Fruit fly (Drosophila melanogaster) whole organism, embryonic: ENCODE results near the gene Gr64a.

Experiments
- ATbp ChIP-seq: fragments of 200-800 bp; sonication (Bioruptor generic); optimal IDR thresholded peaks from 2 replicates; lab custom pipeline; 2017; ENCODE audit warnings: missing biosample characterization, mild to moderate bottlenecking, missing genetic modification characterization, missing genetic modification reagents
- Bdp1 ChIP-seq: fragments of 200-800 bp; sonication (Bioruptor generic); optimal IDR thresholded peaks from 3 replicates; lab custom pipeline; 2016; ENCODE audit warnings: missing biosample characterization, missing genetic modification characterization
- CG10431 ChIP-seq: fragments of 200-800 bp; sonication (Bioruptor generic); optimal IDR thresholded peaks from 3 replicates; lab custom pipeline; 2018; ENCODE audit warnings: missing biosample characterization, mild to moderate bottlenecking, missing genetic modification characterization
- CG11504 ChIP-seq: fragments of 200-800 bp; sonication (Bioruptor generic); optimal IDR thresholded peaks from 3 replicates; lab custom pipeline; 2019; ENCODE audit warnings: missing biosample characterization, mild to moderate bottlenecking, missing genetic modification characterization, moderate library complexity
- CG11695 ChIP-seq: fragments of 200-800 bp; sonication (Bioruptor generic); IDR thresholded peaks from 3 replicates; pipeline ENCODE4 v1.3.6; 2022; ENCODE audit warnings: missing biosample characterization, missing genetic modification characterization
- CG15479 ChIP-seq: fragments of 200-800 bp; sonication (Bioruptor generic); optimal IDR thresholded peaks from 3 replicates; lab custom pipeline; 2019; ENCODE audit warnings: missing biosample characterization, mild to moderate bottlenecking, missing genetic modification characterization, moderate library complexity
- CG15601 ChIP-seq: fragments of 200-800 bp; sonication (Bioruptor generic); optimal IDR thresholded peaks from 3 replicates; lab custom pipeline; 2019; ENCODE audit warnings: missing biosample characterization, mild to moderate bottlenecking, missing genetic modification characterization, moderate library complexity
- CG16813 ChIP-seq: fragments of 200-800 bp; sonication (Bioruptor generic); IDR thresholded peaks from 3 replicates; pipeline ENCODE4 v1.3.6; 2022; ENCODE audit warnings: missing biosample characterization, missing genetic modification characterization; ENCODE audit not compliant: partially characterized antibody
- CG17612 ChIP-seq: fragments of 200-800 bp; sonication (Bioruptor generic); IDR thresholded peaks from 2 replicates; pipeline ENCODE4 v1.3.6; 2022; ENCODE audit warnings: missing biosample characterization, missing genetic modification characterization
- CG1832 ChIP-seq: fragments of 200-800 bp; sonication (Bioruptor generic); optimal IDR thresholded peaks from 2 replicates; lab custom pipeline; 2017; ENCODE audit warnings: missing biosample characterization, mild to moderate bottlenecking, missing genetic modification characterization, inconsistent platforms
- CG31365 ChIP-seq: fragments of 200-800 bp; sonication (Bioruptor generic); optimal IDR thresholded peaks from 2 replicates; lab custom pipeline; 2018; ENCODE audit warnings: missing biosample characterization, mild to moderate bottlenecking, missing genetic modification characterization
- CG31441 ChIP-seq: fragments of 200-800 bp; sonication (Bioruptor generic); IDR thresholded peaks from 2 replicates; pipeline ENCODE4 v1.3.6; 2022; ENCODE audit warnings: missing biosample characterization, missing genetic modification characterization
- CG33213 ChIP-seq: fragments of 200-800 bp; sonication (Bioruptor generic); optimal IDR thresholded peaks from 3 replicates; lab custom pipeline; 2016; ENCODE audit warnings: missing biosample characterization, missing genetic modification characterization
- CG3407 ChIP-seq: fragments of 200-800 bp; sonication (Bioruptor generic); optimal IDR thresholded peaks from 2 replicates; lab custom pipeline; 2018; ENCODE audit warnings: missing biosample characterization, mild to moderate bottlenecking, missing genetic modification characterization
- CG6272 ChIP-seq: fragments of 200-800 bp; sonication (Bioruptor generic); IDR thresholded peaks from 2 replicates; pipeline ENCODE4 v1.3.6; 2022; ENCODE audit warnings: missing biosample characterization, missing genetic modification characterization
- CG6689 ChIP-seq: fragments of 200-800 bp; sonication (Bioruptor generic); IDR thresholded peaks from 2 replicates; pipeline ENCODE4 v1.3.6; 2022; ENCODE audit warnings: missing biosample characterization, missing genetic modification characterization
- CG7786 ChIP-seq: fragments of 200-800 bp; sonication (Bioruptor generic); optimal IDR thresholded peaks from 2 replicates; lab custom pipeline; 2016; ENCODE audit warnings: missing biosample characterization, missing genetic modification characterization
- CG8089 ChIP-seq: fragments of 200-800 bp; sonication (Bioruptor generic); optimal IDR thresholded peaks from 3 replicates; lab custom pipeline; 2016; ENCODE audit warnings: missing biosample characterization, missing genetic modification characterization
- CG8944 ChIP-seq: fragments of 200-800 bp; sonication (Bioruptor generic); optimal IDR thresholded peaks from 3 replicates; lab custom pipeline; 2016; ENCODE audit warnings: missing biosample characterization, missing genetic modification characterization
- CG9797 ChIP-seq: fragments of 200-800 bp; sonication (Bioruptor generic); optimal IDR thresholded peaks from 3 replicates; lab custom pipeline; 2018; ENCODE audit warnings: missing biosample characterization, mild to moderate bottlenecking, missing genetic modification characterization
- Chrac-16 ChIP-seq: fragments of 200-800 bp; sonication (Bioruptor generic); optimal IDR thresholded peaks from 3 replicates; lab custom pipeline; 2016; ENCODE audit warnings: missing biosample characterization, missing genetic modification characterization
- Drgx ChIP-seq: fragments of 200-800 bp; sonication (Bioruptor generic); IDR thresholded peaks from 2 replicates; pipeline ENCODE4 v1.3.6; 2022; ENCODE audit warnings: missing biosample characterization, missing genetic modification characterization
- Eip74EF ChIP-seq, 2 experiments: fragments of 200-800 bp in 1 of 2; fragments of >200 bp in 1 of 2; sonication (Bioruptor generic) in 1 of 2; optimal IDR thresholded peaks; 2 replicates each; lab custom pipeline; 2017 to 2019; ENCODE audit warnings: missing biosample characterization in 2 of 2, missing genetic modification characterization in 2 of 2, mild to moderate bottlenecking in 1 of 2, moderate library complexity in 1 of 2
- Ets65A ChIP-seq: fragments of 200-800 bp; sonication (Bioruptor generic); peaks from one replicate; lab custom pipeline; 2016; ENCODE audit warnings: missing biosample characterization, missing genetic modification characterization
- H15 ChIP-seq: fragments of 200-800 bp; sonication (Bioruptor generic); IDR thresholded peaks from 3 replicates; pipeline ENCODE4 v1.3.6; 2022; ENCODE audit warnings: missing biosample characterization, missing genetic modification characterization
- HHEX ChIP-seq: fragments of 200-800 bp; sonication (Bioruptor generic); optimal IDR thresholded peaks from 3 replicates; lab custom pipeline; 2017; ENCODE audit warnings: missing biosample characterization, mild to moderate bottlenecking, missing genetic modification characterization, missing genetic modification reagents
- Hey ChIP-seq: fragments of 200-800 bp; sonication (Bioruptor generic); optimal IDR thresholded peaks from 3 replicates; lab custom pipeline; 2018; ENCODE audit warnings: missing biosample characterization, mild to moderate bottlenecking, missing genetic modification characterization
- Mad ChIP-seq: fragments of 200-800 bp; sonication (Bioruptor generic); optimal IDR thresholded peaks from 2 replicates; lab custom pipeline; 2016; ENCODE audit warnings: missing biosample characterization, missing genetic modification characterization
- Oaz ChIP-seq: fragments of 200-800 bp; sonication (Bioruptor generic); IDR thresholded peaks from 2 replicates; pipeline ENCODE4 v1.3.6; 2022; ENCODE audit warnings: missing biosample characterization, missing genetic modification characterization
- abd-A ChIP-seq: fragments of 200-800 bp; sonication (Bioruptor generic); optimal IDR thresholded peaks from 3 replicates; lab custom pipeline; 2019; ENCODE audit warnings: missing biosample characterization, mild to moderate bottlenecking, missing genetic modification characterization, moderate library complexity
- ara ChIP-seq: fragments of 200-800 bp; sonication (Bioruptor generic); IDR thresholded peaks from 2 replicates; pipeline ENCODE4 v1.3.6; 2022; ENCODE audit warnings: missing biosample characterization, missing genetic modification characterization
- bsh ChIP-seq, 2 experiments: fragments of 200-800 bp; sonication (Bioruptor generic); optimal IDR thresholded peaks; 2 replicates each; lab custom pipeline; 2017 to 2018; ENCODE audit warnings: mild to moderate bottlenecking in 2 of 2, missing biosample characterization in 2 of 2, missing genetic modification characterization in 2 of 2, moderate library complexity in 1 of 2
- chif ChIP-seq, 2 experiments: fragments of 200-800 bp; sonication (Bioruptor generic); optimal IDR thresholded peaks; 3 replicates each; lab custom pipeline; 2016; ENCODE audit warnings: missing biosample characterization in 2 of 2, missing genetic modification characterization in 2 of 2
- ci ChIP-seq: fragments of 200-800 bp; sonication (Bioruptor generic); IDR thresholded peaks from 3 replicates; pipeline ENCODE4 v1.3.6; 2022; ENCODE audit warnings: missing biosample characterization, missing genetic modification characterization
- esg ChIP-seq: fragments of 200-800 bp; sonication (Bioruptor generic); conservative IDR thresholded peaks from 2 replicates; pipeline ENCODE4 v1.3.6; 2022; ENCODE audit warnings: missing biosample characterization, missing genetic modification characterization
- fd102C ChIP-seq: fragments of 200-800 bp; sonication (Bioruptor generic); optimal IDR thresholded peaks from 2 replicates; lab custom pipeline; 2018; ENCODE audit warnings: missing biosample characterization, mild to moderate bottlenecking, missing genetic modification characterization, moderate library complexity
- fd64A ChIP-seq: fragments of 200-800 bp; sonication (Bioruptor generic); optimal IDR thresholded peaks from 3 replicates; lab custom pipeline; 2018; ENCODE audit warnings: missing biosample characterization, mild to moderate bottlenecking, missing genetic modification characterization
- fru ChIP-seq: fragments of >200 bp; optimal IDR thresholded peaks from 2 replicates; lab custom pipeline; 2017
- fu2 ChIP-seq: fragments of 200-800 bp; sonication (Bioruptor generic); optimal IDR thresholded peaks from 2 replicates; lab custom pipeline; 2016; ENCODE audit warnings: missing biosample characterization, missing genetic modification characterization
- gem ChIP-seq: fragments of 200-800 bp; sonication (Bioruptor generic); optimal IDR thresholded peaks from 2 replicates; lab custom pipeline; 2019; ENCODE audit warnings: missing biosample characterization, mild to moderate bottlenecking, missing genetic modification characterization, moderate library complexity
- gt ChIP-seq: fragments of 200-800 bp; sonication (Bioruptor generic); IDR thresholded peaks from 2 replicates; pipeline ENCODE4 v1.3.6; 2022; ENCODE audit warnings: missing biosample characterization, missing genetic modification characterization
- hkb ChIP-seq, 2 experiments: fragments of 200-800 bp in 1 of 2; fragments of >200 bp in 1 of 2; sonication (Bioruptor generic) in 1 of 2; IDR thresholded peaks in 1 of 2; optimal IDR thresholded peaks in 1 of 2; 2 replicates each; pipeline versions ENCODE4 v1.3.6 to Lab custom; 2017 to 2022; ENCODE audit warnings: missing biosample characterization in 1 of 2, missing genetic modification characterization in 1 of 2
- nmo ChIP-seq: fragments of 200-800 bp; sonication (Bioruptor generic); optimal IDR thresholded peaks from 2 replicates; lab custom pipeline; 2018; ENCODE audit warnings: missing biosample characterization, mild to moderate bottlenecking, missing genetic modification characterization, moderate library complexity
- otp ChIP-seq: fragments of 200-800 bp; sonication (Bioruptor generic); IDR thresholded peaks from 3 replicates; pipeline ENCODE4, ENCODE4 v1.3.6; 2022; ENCODE audit warnings: missing biosample characterization, missing genetic modification characterization
- pho ChIP-seq: fragments of 200-800 bp; sonication (Bioruptor generic); optimal IDR thresholded peaks from 2 replicates; lab custom pipeline; 2016; ENCODE audit warnings: missing biosample characterization, missing genetic modification characterization
- pzg ChIP-seq: fragments of 200-800 bp; sonication (Bioruptor generic); optimal IDR thresholded peaks from 3 replicates; lab custom pipeline; 2018; ENCODE audit warnings: missing biosample characterization, mild to moderate bottlenecking, missing genetic modification characterization, moderate library complexity
- sens ChIP-seq: fragments of 200-800 bp; sonication (Bioruptor generic); peaks from one replicate; lab custom pipeline; 2016; ENCODE audit warnings: missing biosample characterization, missing genetic modification characterization
- slbo ChIP-seq: fragments of 200-800 bp; sonication (Bioruptor generic); IDR thresholded peaks from 2 replicates; pipeline ENCODE4 v1.3.6; 2022; ENCODE audit warnings: missing biosample characterization, missing genetic modification characterization
- tin ChIP-seq: fragments of 200-800 bp; sonication (Bioruptor generic); optimal IDR thresholded peaks from 3 replicates; lab custom pipeline; 2016; ENCODE audit warnings: missing biosample characterization, missing genetic modification characterization
- ttk ChIP-seq: fragments of 200-800 bp; sonication (Bioruptor generic); IDR thresholded peaks from 2 replicates; pipeline ENCODE4 v2.1.2; 2022; ENCODE audit warnings: missing biosample characterization, missing genetic modification characterization
- zfh1 ChIP-seq: fragments of 200-800 bp; sonication (Bioruptor generic); IDR thresholded peaks from 3 replicates; pipeline ENCODE4 v1.3.6; 2022; ENCODE audit warnings: missing biosample characterization, missing genetic modification characterization

The Gr64a gene

DNA sequence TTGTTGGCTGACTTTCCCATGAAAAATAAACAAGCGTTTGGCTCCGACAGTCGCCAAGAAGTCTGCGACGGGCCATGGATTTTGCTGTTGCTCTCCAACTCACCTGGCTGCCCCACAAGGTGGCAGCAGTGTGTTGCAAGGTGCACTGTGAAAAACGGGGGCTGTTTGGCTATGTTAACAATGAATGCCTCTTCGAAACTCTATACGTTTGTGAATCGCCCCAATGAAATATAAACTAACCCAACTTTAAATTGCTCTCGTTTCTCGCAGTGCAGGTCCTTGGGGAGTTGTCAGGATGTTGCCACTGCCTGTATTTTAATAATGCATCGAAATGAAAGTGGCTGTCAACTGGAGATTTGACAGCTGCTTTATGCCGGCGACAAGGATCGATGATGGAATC is 12.2 kb upstream of the Gr64a start (continued):
- TF ChIP-seq ttk (GFP tag; lab: Robert Waterston, UW): 0 out of 2 replicates have a peak, but pooled peaks have one; percentile 7
- peak; percentile 8 for TF ChIP-seq Chrac-16 (GFP tag; lab: Kevin White, UChicago)
- peak; percentile 34 for TF ChIP-seq Drgx
- no peak for TF ChIP-seq CG33213 (GFP tag; lab: Kevin White, UChicago)
- peak; percentile 81 for TF ChIP-seq sens
- no peak for TF ChIP-seq CG31365
- no peak for TF ChIP-seq Mad
- TF ChIP-seq zfh1 (GFP tag; lab: Robert Waterston, UW): peak; percentile 46; the same call in 1 of the 3 replicates
- TF ChIP-seq HHEX (GFP tag; lab: Kevin White, UChicago): no peak
- no peak for TF ChIP-seq CG16813 (GFP tag; lab: Robert Waterston, UW)
- TF ChIP-seq nmo (GFP tag; lab: Kevin White, UChicago): peak; percentile 14
- peak; percentile 23; the same call in 1 of the 2 replicates for TF ChIP-seq ara
- TF ChIP-seq Ets65A (GFP tag; lab: Kevin White, UChicago): peak; percentile 93
- peak in 1 of 2 experiments; percentile 10 for TF ChIP-seq chif (GFP tag; optimal IDR thresholded peaks at IDR 0.05; lab: Kevin White, UChicago)
- 0 out of 2 replicates have a peak, but pooled peaks have one; percentile 16 for TF ChIP-seq CG31441 (GFP tag; lab: Robert Waterston, UW)
- TF ChIP-seq CG9797 (GFP tag; lab: Kevin White, UChicago): no peak
- no peak for TF ChIP-seq CG17612
- TF ChIP-seq gt (GFP tag; lab: Robert Waterston, UW): no peak
- no peak for TF ChIP-seq fd102C (GFP tag; lab: Kevin White, UChicago)
- no peak for TF ChIP-seq pzg (GFP tag; lab: Kevin White, UChicago)
- TF ChIP-seq hkb (optimal IDR thresholded peaks at IDR 0.05; lab: Kevin White, UChicago): no peak
- TF ChIP-seq hkb (GFP tag; IDR thresholded peaks at IDR 0.05; lab: Robert Waterston, UW): no peak
- TF ChIP-seq bsh (GFP tag; optimal IDR thresholded peaks at IDR 0.05; lab: Kevin White, UChicago): peak in 1 of 2 experiments; percentile 39
- TF ChIP-seq CG11504 (tag; lab: Kevin White, UChicago): peak; percentile 12
- 0 out of 3 replicates have a peak, but pooled peaks have one; percentile 18 for TF ChIP-seq ci (GFP tag; lab: Robert Waterston, UW)
- TF ChIP-seq otp (GFP tag; lab: Robert Waterston, UW): 0 out of 3 replicates have a peak, but pooled peaks have one; percentile 32
- TF ChIP-seq Hey: no peak
- no peak for TF ChIP-seq pho (GFP tag; lab: Kevin White, UChicago)
- no peak for TF ChIP-seq CG8089 (GFP tag; lab: Kevin White, UChicago)
- peak; percentile 16; the same call in 1 of the 2 replicates for TF ChIP-seq slbo

DNA sequence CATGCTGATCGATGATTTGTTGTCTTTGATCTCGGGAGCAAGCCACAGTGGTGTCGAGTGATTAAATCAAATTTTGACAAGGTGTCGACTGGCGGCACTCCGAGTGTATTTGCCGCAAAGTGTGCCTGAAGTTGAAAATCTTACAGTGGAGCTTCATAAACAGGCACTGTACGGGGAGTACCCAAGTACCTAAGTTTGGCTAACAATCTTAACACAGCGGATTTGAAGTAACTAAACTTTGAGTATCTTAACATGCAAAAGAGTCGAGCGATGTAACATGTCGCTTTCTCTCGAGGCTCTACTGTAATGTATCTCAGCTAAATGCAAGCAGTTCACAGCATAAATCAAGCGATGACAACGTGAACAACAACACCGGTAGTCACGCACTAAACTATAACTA is 9.8 kb upstream of the Gr64a start:
- TF ChIP-seq ATbp (GFP tag; lab: Kevin White, UChicago) (peak; percentile 62), fd64A (peak; percentile 71), abd-A (tag; lab: Kevin White, UChicago) (no peak), fu2 (GFP tag; lab: Kevin White, UChicago) (no peak), CG7786 (GFP tag; lab: Kevin White, UChicago) (peak; percentile 52), CG15479 (GFP tag; lab: Kevin White, UChicago) (no peak), gem (tag; lab: Kevin White, UChicago) (peak; percentile 72), sens (peak; percentile 97), CG6272 (GFP tag; lab: Robert Waterston, UW) (peak; percentile 57), Oaz (GFP tag; lab: Robert Waterston, UW) (no peak), esg (GFP tag; lab: Robert Waterston, UW) (peak; percentile 60; the same call in 1 of the 2 replicates), CG10431 (GFP tag; lab: Kevin White, UChicago) (peak; percentile 22), CG11695 (GFP tag; lab: Robert Waterston, UW) (peak; percentile 56; the same call in 2 of the 3 replicates), CG8944 (GFP tag; lab: Kevin White, UChicago) (peak; percentile 61), CG15601 (tag; lab: Kevin White, UChicago) (peak; percentile 65), Eip74EF (GFP tag; optimal IDR thresholded peaks at IDR 0.05; lab: Kevin White, UChicago) (no peak), ttk (GFP tag; lab: Robert Waterston, UW) (peak; percentile 58), Bdp1 (GFP tag; lab: Kevin White, UChicago) (no peak), CG3407 (GFP tag; lab: Kevin White, UChicago) (peak; percentile 29), H15 (peak; percentile 58; the same call in 1 of the 3 replicates), CG6689 (GFP tag; lab: Robert Waterston, UW) (peak; percentile 72), tin (peak; percentile 81), fru (lab: Kevin White, UChicago) (no peak), CG1832 (GFP tag; lab: Kevin White, UChicago) (no peak)
